Worm (Caenorhabditis elegans) whole organism, late embryonic: ENCODE measurements around the gene skr-20.

ENCODE experiments used
- ama-1 ChIP-seq: fragments of 150-350 bp; optimal IDR thresholded peaks from 2 replicates; lab custom pipeline; 2014
- ceh-30 ChIP-seq: fragments of 150-350 bp; optimal IDR thresholded peaks from 2 replicates; lab custom pipeline; 2014; ENCODE audit warnings: missing biosample characterization, missing genetic modification characterization
- nfya-1 ChIP-seq: sonication (generic microtip); optimal IDR thresholded peaks from 2 replicates; lab custom pipeline; 2017; ENCODE audit warnings: missing genetic modification characterization, mild to moderate bottlenecking, missing compliant biosample characterization, antibody characterized with exemption, moderate library complexity
- npax-4 ChIP-seq: sonication (generic microtip); optimal IDR thresholded peaks from 2 replicates; lab custom pipeline; 2016; ENCODE audit warnings: missing genetic modification characterization, missing compliant biosample characterization
- pat-9 ChIP-seq: fragments of 200-800 bp; sonication (Bioruptor generic); optimal IDR thresholded peaks from 2 replicates; lab custom pipeline; 2018; ENCODE audit warnings: mild to moderate bottlenecking, missing genetic modification characterization, moderate library complexity, missing compliant biosample characterization
- ref-2 ChIP-seq: sonication (generic microtip); optimal IDR thresholded peaks from 2 replicates; lab custom pipeline; 2016; ENCODE audit warnings: missing genetic modification characterization, missing compliant biosample characterization
- sdc-2 ChIP-seq: sonication (generic microtip); optimal IDR thresholded peaks from 2 replicates; lab custom pipeline; 2016; ENCODE audit warnings: missing genotype, missing genetic modification characterization, missing compliant biosample characterization
- sox-2 ChIP-seq: fragments of 200-800 bp; sonication (Bioruptor generic); IDR thresholded peaks from 2 replicates; pipeline ENCODE4 v1.3.6; 2022; ENCODE audit warnings: missing genetic modification reagents, missing genetic modification characterization, missing compliant biosample characterization
- unc-86 ChIP-seq: sonication (generic microtip); optimal IDR thresholded peaks from 2 replicates; lab custom pipeline; 2016; ENCODE audit warnings: missing genetic modification characterization, missing compliant biosample characterization

- TF ChIP-seq ama-1 (lab: Kevin White, UChicago) (no peak), ceh-30 (tag; lab: Kevin White, UChicago) (no peak), npax-4 (tag; lab: Kevin White, UChicago) (no peak), nfya-1 (no peak), sox-2 (GFP tag; lab: Robert Waterston, UW) (no peak), unc-86 (tag; lab: Kevin White, UChicago) (no peak), sdc-2 (no peak), ref-2 (tag; lab: Kevin White, UChicago) (no peak), pat-9 (tag; lab: Kevin White, UChicago) (no peak)
Measured at ce11 chrX:13238197-13238596, 14.9 kb upstream of the skr-20 start, which contains the start of gene K08H2.4.
